Worm (Caenorhabditis elegans): ENCODE measurements around the gene mut-15.

- no peak for TF ChIP-seq hmg-11 (tag; optimal IDR thresholded peaks at IDR 0.05)
- no peak for TF ChIP-seq egl-27 (tag; optimal IDR thresholded peaks at IDR 0.05)
- no peak for TF ChIP-seq unc-62 (GFP tag; optimal IDR thresholded peaks at IDR 0.05)
Measured at ce11 chrV:15020732-15021131, 18.4 kb downstream of the mut-15 start, which contains the start of gene F14H8.5.

All from whole organism, L3 larva.